Fruit fly (Drosophila melanogaster): ENCODE data around the gene CG11374.

The CG11374 gene

DNA sequence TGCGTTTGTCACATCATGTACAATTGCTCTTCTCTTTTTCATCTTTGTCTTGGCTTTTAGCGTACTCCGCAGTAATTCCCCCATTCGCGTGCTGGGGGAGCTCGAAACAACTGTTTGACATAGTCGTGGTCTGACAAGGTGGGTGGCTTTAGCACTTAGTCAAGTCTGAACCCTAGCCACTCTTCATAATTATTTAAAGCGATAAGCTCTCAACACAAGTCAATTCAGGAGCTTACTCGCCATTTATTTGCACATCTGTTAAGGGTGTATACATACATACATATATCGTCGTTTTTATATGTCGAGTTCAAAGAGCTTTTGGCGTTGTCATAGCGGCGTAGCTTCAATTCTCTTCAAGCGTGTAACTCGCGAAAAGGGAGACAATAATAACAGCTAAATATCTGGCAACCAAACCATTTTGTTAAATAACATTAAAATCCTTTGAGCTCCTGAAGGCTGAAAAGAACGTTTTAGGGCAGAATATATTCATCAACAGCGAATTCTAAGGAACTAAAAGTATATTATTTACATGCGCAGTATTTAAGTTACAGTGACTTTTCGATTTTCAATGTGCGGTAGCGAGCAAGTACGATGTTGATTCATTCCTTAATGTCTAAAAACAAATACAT is 2.3 kb upstream of the CG11374 start:
- peak; percentile 19 for TF ChIP-seq CG1620 (GFP tag; optimal IDR thresholded peaks at IDR 0.05)
- no peak for TF ChIP-seq CG14711 (tag; optimal IDR thresholded peaks at IDR 0.05)
- TF ChIP-seq pad (GFP tag; optimal IDR thresholded peaks at IDR 0.05) = peak; percentile 94
- no peak for TF ChIP-seq CG5204 (GFP tag; optimal IDR thresholded peaks at IDR 0.05)
- TF ChIP-seq Clk (GFP tag; optimal IDR thresholded peaks at IDR 0.05) = no peak
- peak; percentile 5 for TF ChIP-seq tj (GFP tag; optimal IDR thresholded peaks at IDR 0.05)
- TF ChIP-seq bab1 (GFP tag; optimal IDR thresholded peaks at IDR 0.05) = no peak
- TF ChIP-seq Hr96 (GFP tag; optimal IDR thresholded peaks at IDR 0.05) = no peak
- peak; percentile 43 for TF ChIP-seq cic (GFP tag; optimal IDR thresholded peaks at IDR 0.05)
- TF ChIP-seq kay (GFP tag; ENCODE audit: borderline replicate concordance) = peak; percentile 88
- peak in 1 of 2 experiments; percentile 55 for TF ChIP-seq cnc (optimal IDR thresholded peaks at IDR 0.05)
- TF ChIP-seq toe (GFP tag; optimal IDR thresholded peaks at IDR 0.05) = no peak

- TF ChIP-seq toe (GFP tag; optimal IDR thresholded peaks at IDR 0.05) = no peak
- TF ChIP-seq cnc (optimal IDR thresholded peaks at IDR 0.05) = no peak
- no peak for TF ChIP-seq bab1 (GFP tag; optimal IDR thresholded peaks at IDR 0.05)
- no peak for TF ChIP-seq kay (GFP tag; ENCODE audit: borderline replicate concordance)
- no peak for TF ChIP-seq Crg-1 (GFP tag; optimal IDR thresholded peaks at IDR 0.05)
- TF ChIP-seq Hr96 (GFP tag; optimal IDR thresholded peaks at IDR 0.05) = no peak
- no peak for TF ChIP-seq Mnt (GFP tag; optimal IDR thresholded peaks at IDR 0.05)
- TF ChIP-seq CG5204 (GFP tag; optimal IDR thresholded peaks at IDR 0.05) = no peak
- TF ChIP-seq ovo (GFP tag; optimal IDR thresholded peaks at IDR 0.05) = no peak
- no peak for TF ChIP-seq cic (GFP tag; optimal IDR thresholded peaks at IDR 0.05)
- TF ChIP-seq CG1620 (GFP tag; optimal IDR thresholded peaks at IDR 0.05) = no peak
- no peak for TF ChIP-seq tj (GFP tag; optimal IDR thresholded peaks at IDR 0.05)
- no peak for TF ChIP-seq CG11617 (GFP tag; optimal IDR thresholded peaks at IDR 0.05)
- TF ChIP-seq CG7045 (GFP tag; optimal IDR thresholded peaks at IDR 0.05) = no peak
Observed at dm6 chr2L:78828-79227, 2.7 kb downstream of the CG11374 start.

DNA sequence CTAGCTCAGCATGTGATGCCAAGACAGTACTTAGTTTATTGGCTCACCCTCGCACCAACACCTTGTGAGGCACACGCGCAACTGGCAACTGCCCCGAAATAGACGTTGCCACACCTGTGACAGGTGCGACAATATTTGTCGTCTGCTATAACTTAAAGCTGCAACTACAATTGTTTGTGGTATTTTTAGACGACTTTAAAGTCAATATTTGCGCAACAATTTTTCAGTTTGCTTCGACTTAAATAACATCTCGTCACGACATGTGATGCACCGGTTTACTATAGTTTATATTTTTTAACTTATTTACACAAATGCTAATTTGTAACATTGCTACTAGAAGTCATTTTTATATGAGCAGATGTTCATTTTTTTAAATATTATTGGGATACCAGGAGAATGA is 5.0 kb downstream of the CG11374 start:
- TF ChIP-seq CG7045 (GFP tag; optimal IDR thresholded peaks at IDR 0.05) (peak; percentile 1), toe (GFP tag; optimal IDR thresholded peaks at IDR 0.05) (no peak), kay (GFP tag; ENCODE audit: borderline replicate concordance) (peak; percentile 83), tj (GFP tag; optimal IDR thresholded peaks at IDR 0.05) (no peak), cic (GFP tag; optimal IDR thresholded peaks at IDR 0.05) (peak; percentile 24), cnc (optimal IDR thresholded peaks at IDR 0.05) (no peak), Clk (GFP tag; optimal IDR thresholded peaks at IDR 0.05) (no peak), CG11617 (GFP tag; optimal IDR thresholded peaks at IDR 0.05) (no peak), CG5204 (GFP tag; optimal IDR thresholded peaks at IDR 0.05) (no peak), CG33017 (tag; optimal IDR thresholded peaks at IDR 0.05) (no peak), Mnt (GFP tag; optimal IDR thresholded peaks at IDR 0.05) (no peak), bab1 (GFP tag; optimal IDR thresholded peaks at IDR 0.05) (no peak), Hr96 (GFP tag; optimal IDR thresholded peaks at IDR 0.05) (no peak), CG1620 (GFP tag; optimal IDR thresholded peaks at IDR 0.05) (no peak), pad (GFP tag; optimal IDR thresholded peaks at IDR 0.05) (no peak), ovo (GFP tag; optimal IDR thresholded peaks at IDR 0.05) (peak; percentile 16), Crg-1 (GFP tag; optimal IDR thresholded peaks at IDR 0.05) (peak; percentile 38), CG12768 (GFP tag; optimal IDR thresholded peaks at IDR 0.05) (peak; percentile 11), CG14711 (tag; optimal IDR thresholded peaks at IDR 0.05) (no peak), CG7101 (tag; optimal IDR thresholded peaks at IDR 0.05) (peak; percentile 41)

DNA sequence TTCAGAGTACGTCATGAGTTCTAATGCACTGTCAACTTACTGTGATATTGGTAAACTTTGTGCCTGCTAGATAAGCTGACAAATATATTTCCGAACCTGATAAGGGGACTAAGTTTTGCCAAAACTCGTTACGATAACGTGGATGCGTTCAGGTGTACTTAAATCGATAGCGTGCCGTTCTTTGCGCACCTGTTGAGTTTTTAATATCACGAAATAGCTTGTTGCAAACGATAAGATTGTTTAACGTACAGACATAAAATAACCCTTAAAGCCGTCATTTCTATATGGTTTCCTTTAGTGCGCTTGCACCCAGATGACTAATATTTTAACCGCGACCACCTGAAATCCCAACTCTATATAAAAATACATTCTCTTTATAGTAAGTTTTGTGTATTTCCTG is 5.9 kb downstream of the CG11374 start:
- TF ChIP-seq CG12768 (GFP tag; optimal IDR thresholded peaks at IDR 0.05) (no peak), toe (GFP tag; optimal IDR thresholded peaks at IDR 0.05) (no peak), CG11617 (GFP tag; optimal IDR thresholded peaks at IDR 0.05) (no peak), CG14711 (tag; optimal IDR thresholded peaks at IDR 0.05) (no peak), tj (GFP tag; optimal IDR thresholded peaks at IDR 0.05) (no peak), Mnt (GFP tag; optimal IDR thresholded peaks at IDR 0.05) (peak; percentile 13), pad (GFP tag; optimal IDR thresholded peaks at IDR 0.05) (no peak), Clk (GFP tag; optimal IDR thresholded peaks at IDR 0.05) (no peak), cic (GFP tag; optimal IDR thresholded peaks at IDR 0.05) (peak; percentile 42), ovo (GFP tag; optimal IDR thresholded peaks at IDR 0.05) (no peak), CG7045 (GFP tag; optimal IDR thresholded peaks at IDR 0.05) (no peak)

- TF ChIP-seq Clk (GFP tag; optimal IDR thresholded peaks at IDR 0.05) (no peak), CG12768 (GFP tag; optimal IDR thresholded peaks at IDR 0.05) (peak; percentile 11)
Observed at dm6 chr2L:85099-85498, 9.0 kb downstream of the CG11374 start.

- peak; percentile 84 for TF ChIP-seq cic (GFP tag; optimal IDR thresholded peaks at IDR 0.05)
- no peak for TF ChIP-seq kay (GFP tag; ENCODE audit: borderline replicate concordance)
Observed at dm6 chr2L:85701-86100, 9.6 kb downstream of the CG11374 start.

- TF ChIP-seq Hr96 (GFP tag; optimal IDR thresholded peaks at IDR 0.05) = no peak
- no peak for TF ChIP-seq ovo (GFP tag; optimal IDR thresholded peaks at IDR 0.05)
- no peak for TF ChIP-seq tj (GFP tag; optimal IDR thresholded peaks at IDR 0.05)
- TF ChIP-seq Crg-1 (GFP tag; optimal IDR thresholded peaks at IDR 0.05) = no peak
- peak; percentile 72 for TF ChIP-seq CG7101 (tag; optimal IDR thresholded peaks at IDR 0.05)
- peak; percentile 64 for TF ChIP-seq CG11617 (GFP tag; optimal IDR thresholded peaks at IDR 0.05)
- TF ChIP-seq CG7045 (GFP tag; optimal IDR thresholded peaks at IDR 0.05) = peak; percentile 62
- TF ChIP-seq bab1 (GFP tag; optimal IDR thresholded peaks at IDR 0.05) = peak; percentile 62
- TF ChIP-seq CG33017 (tag; optimal IDR thresholded peaks at IDR 0.05) = peak; percentile 80
- TF ChIP-seq CG5204 (GFP tag; optimal IDR thresholded peaks at IDR 0.05) = peak; percentile 14
- TF ChIP-seq toe (GFP tag; optimal IDR thresholded peaks at IDR 0.05) = no peak
- no peak for TF ChIP-seq CG1620 (GFP tag; optimal IDR thresholded peaks at IDR 0.05)
- no peak for TF ChIP-seq kay (GFP tag; ENCODE audit: borderline replicate concordance)
- no peak for TF ChIP-seq cnc (optimal IDR thresholded peaks at IDR 0.05)
- TF ChIP-seq Clk (GFP tag; optimal IDR thresholded peaks at IDR 0.05) = peak; percentile 12
- TF ChIP-seq Mnt (GFP tag; optimal IDR thresholded peaks at IDR 0.05) = peak; percentile 94
- peak; percentile 71 for TF ChIP-seq CG14711 (tag; optimal IDR thresholded peaks at IDR 0.05)
- TF ChIP-seq CG12768 (GFP tag; optimal IDR thresholded peaks at IDR 0.05) = peak; percentile 72
- peak; percentile 56 for TF ChIP-seq pad (GFP tag; optimal IDR thresholded peaks at IDR 0.05)
- TF ChIP-seq cic (GFP tag; optimal IDR thresholded peaks at IDR 0.05) = peak; percentile 87
Observed at dm6 chr2L:87255-87723, 11.1 kb downstream of the CG11374 start, which contains the start of gene net. Gene net (minus strand): TSS chr2L:87387.
